Worm (Caenorhabditis elegans) whole organism, late embryonic: ENCODE results near the gene egl-27.
A peak's percentile ranks its signal among the peaks of the same experiment; 100 is the strongest.

ENCODE experiments used
- K02D7.2 ChIP-seq: sonication (generic microtip); optimal IDR thresholded peaks from 2 replicates; lab custom pipeline; 2017; ENCODE audit warnings: mild to moderate bottlenecking, missing genetic modification characterization, missing compliant biosample characterization
- K09A11.1 ChIP-seq: sonication (generic microtip); optimal IDR thresholded peaks from 2 replicates; lab custom pipeline; 2017; ENCODE audit warnings: antibody characterized with exemption, mild to moderate bottlenecking, missing genetic modification characterization, missing compliant biosample characterization; ENCODE audit not compliant: insufficient read depth
- T23F11.4 ChIP-seq: fragments of 200-800 bp; sonication (Bioruptor generic); optimal IDR thresholded peaks from 2 replicates; lab custom pipeline; 2018; ENCODE audit warnings: mild to moderate bottlenecking, missing genetic modification characterization, missing compliant biosample characterization
- Y22D7AL.16 ChIP-seq: sonication (generic microtip); optimal IDR thresholded peaks from 2 replicates; lab custom pipeline; 2016; ENCODE audit warnings: missing genetic modification characterization, missing compliant biosample characterization
- ahr-1 ChIP-seq: sonication (generic microtip); optimal IDR thresholded peaks from 2 replicates; lab custom pipeline; 2016; ENCODE audit warnings: missing genetic modification characterization, missing compliant biosample characterization
- ama-1 ChIP-seq: fragments of 150-350 bp; optimal IDR thresholded peaks from 2 replicates; lab custom pipeline; 2014
- ceh-18 ChIP-seq: sonication (generic microtip); optimal IDR thresholded peaks from 2 replicates; lab custom pipeline; 2016; ENCODE audit warnings: missing genetic modification characterization, missing compliant biosample characterization
- ceh-22 ChIP-seq: sonication (generic microtip); optimal IDR thresholded peaks from 2 replicates; lab custom pipeline; 2017; ENCODE audit warnings: missing biosample characterization, missing genetic modification characterization
- ceh-24 ChIP-seq: sonication (generic microtip); optimal IDR thresholded peaks from 2 replicates; lab custom pipeline; 2016; ENCODE audit warnings: mild to moderate bottlenecking, missing genetic modification characterization, missing compliant biosample characterization
- ceh-30 ChIP-seq: fragments of 150-350 bp; optimal IDR thresholded peaks from 2 replicates; lab custom pipeline; 2014; ENCODE audit warnings: missing biosample characterization, missing genetic modification characterization
- ceh-31 ChIP-seq: sonication (generic microtip); optimal IDR thresholded peaks from 2 replicates; lab custom pipeline; 2016; ENCODE audit warnings: missing genetic modification characterization, missing compliant biosample characterization
- ceh-6 ChIP-seq: fragments of 200-800 bp; sonication (Bioruptor generic); optimal IDR thresholded peaks from 2 replicates; lab custom pipeline; 2018; ENCODE audit warnings: mild to moderate bottlenecking, missing genetic modification characterization, missing compliant biosample characterization
- elt-2 ChIP-seq: sonication (generic microtip); optimal IDR thresholded peaks from 2 replicates; lab custom pipeline; 2016; ENCODE audit warnings: missing genetic modification reagents, missing genetic modification characterization, missing compliant biosample characterization
- eyg-1 ChIP-seq: sonication (generic microtip); optimal IDR thresholded peaks from 2 replicates; lab custom pipeline; 2016; ENCODE audit warnings: missing genotype, missing genetic modification characterization, missing compliant biosample characterization
- fax-1 ChIP-seq: sonication (generic microtip); optimal IDR thresholded peaks from 2 replicates; lab custom pipeline; 2016; ENCODE audit warnings: missing genotype, missing genetic modification characterization, missing compliant biosample characterization
- hlh-13 ChIP-seq: fragments of 200-800 bp; sonication (Bioruptor generic); optimal IDR thresholded peaks from 2 replicates; lab custom pipeline; 2018; ENCODE audit warnings: mild to moderate bottlenecking, missing genetic modification characterization, missing compliant biosample characterization
- hlh-15 ChIP-seq: sonication (generic microtip); optimal IDR thresholded peaks from 2 replicates; lab custom pipeline; 2016; ENCODE audit warnings: missing genetic modification characterization, missing compliant biosample characterization
- hlh-6 ChIP-seq: sonication (generic microtip); optimal IDR thresholded peaks from 2 replicates; lab custom pipeline; 2016; ENCODE audit warnings: missing genotype, missing genetic modification characterization, missing compliant biosample characterization
- hlh-8 ChIP-seq: sonication (generic microtip); optimal IDR thresholded peaks from 2 replicates; lab custom pipeline; 2016; ENCODE audit warnings: missing genotype, missing genetic modification characterization, missing compliant biosample characterization
- lin-11 ChIP-seq: fragments of 200-800 bp; sonication (Bioruptor generic); optimal IDR thresholded peaks from 2 replicates; lab custom pipeline; 2018; ENCODE audit warnings: mild to moderate bottlenecking, missing genetic modification characterization, missing compliant biosample characterization
- madf-2 ChIP-seq: sonication (generic microtip); optimal IDR thresholded peaks from 2 replicates; lab custom pipeline; 2017; ENCODE audit warnings: missing genetic modification characterization, missing compliant biosample characterization
- npax-4 ChIP-seq: sonication (generic microtip); optimal IDR thresholded peaks from 2 replicates; lab custom pipeline; 2016; ENCODE audit warnings: missing genetic modification characterization, missing compliant biosample characterization
- odd-2 ChIP-seq: sonication (generic microtip); optimal IDR thresholded peaks from 2 replicates; lab custom pipeline; 2017; ENCODE audit warnings: antibody characterized with exemption, mild to moderate bottlenecking, missing genetic modification characterization, missing compliant biosample characterization
- pag-3 ChIP-seq: sonication (generic microtip); optimal IDR thresholded peaks from 2 replicates; lab custom pipeline; 2016; ENCODE audit warnings: missing compliant biosample characterization, missing genetic modification characterization, borderline replicate concordance
- pha-2 ChIP-seq: sonication (generic microtip); optimal IDR thresholded peaks from 2 replicates; lab custom pipeline; 2017; ENCODE audit warnings: mild to moderate bottlenecking, missing genetic modification characterization, missing compliant biosample characterization
- pha-4 ChIP-seq: fragments of 150-350 bp; optimal IDR thresholded peaks from 2 replicates; lab custom pipeline; 2018; ENCODE audit warnings: missing biosample characterization, missing genetic modification reagents, missing genetic modification characterization
- pqm-1 ChIP-seq: sonication (generic microtip); optimal IDR thresholded peaks from 2 replicates; lab custom pipeline; 2016; ENCODE audit warnings: missing genetic modification characterization, missing compliant biosample characterization
- ref-2 ChIP-seq: sonication (generic microtip); optimal IDR thresholded peaks from 2 replicates; lab custom pipeline; 2016; ENCODE audit warnings: missing genetic modification characterization, missing compliant biosample characterization
- syd-9 ChIP-seq: sonication (generic microtip); optimal IDR thresholded peaks from 2 replicates; lab custom pipeline; 2016; ENCODE audit warnings: mild to moderate bottlenecking, missing genetic modification characterization, moderate library complexity, missing compliant biosample characterization
- tbx-2 ChIP-seq: sonication (generic microtip); optimal IDR thresholded peaks from 2 replicates; lab custom pipeline; 2016; ENCODE audit warnings: missing genetic modification characterization, missing compliant biosample characterization
- ttx-3 ChIP-seq: sonication (generic microtip); optimal IDR thresholded peaks from 2 replicates; lab custom pipeline; 2016; ENCODE audit warnings: missing genetic modification reagents, missing genetic modification characterization, missing compliant biosample characterization
- unc-3 ChIP-seq, 2 experiments: fragments of 200-800 bp in 1 of 2; sonication (Bioruptor generic) in 1 of 2; sonication (generic microtip) in 1 of 2; conservative IDR thresholded peaks in 1 of 2; optimal IDR thresholded peaks in 1 of 2; 2 replicates each; pipeline versions ENCODE4 v1.3.6 to Lab custom; 2016 to 2022; ENCODE audit warnings: missing compliant biosample characterization in 2 of 2, missing genetic modification characterization in 2 of 2, missing genetic modification reagents in 1 of 2
- unc-55 ChIP-seq: sonication (generic microtip); optimal IDR thresholded peaks from 2 replicates; lab custom pipeline; 2017; ENCODE audit warnings: missing biosample characterization, missing genetic modification reagents, missing genetic modification characterization
- unc-86 ChIP-seq: sonication (generic microtip); optimal IDR thresholded peaks from 2 replicates; lab custom pipeline; 2016; ENCODE audit warnings: missing genetic modification characterization, missing compliant biosample characterization
- ztf-16 ChIP-seq: sonication (generic microtip); optimal IDR thresholded peaks from 2 replicates; lab custom pipeline; 2017; ENCODE audit warnings: missing genetic modification characterization, missing compliant biosample characterization

egl-27 gene

DNA sequence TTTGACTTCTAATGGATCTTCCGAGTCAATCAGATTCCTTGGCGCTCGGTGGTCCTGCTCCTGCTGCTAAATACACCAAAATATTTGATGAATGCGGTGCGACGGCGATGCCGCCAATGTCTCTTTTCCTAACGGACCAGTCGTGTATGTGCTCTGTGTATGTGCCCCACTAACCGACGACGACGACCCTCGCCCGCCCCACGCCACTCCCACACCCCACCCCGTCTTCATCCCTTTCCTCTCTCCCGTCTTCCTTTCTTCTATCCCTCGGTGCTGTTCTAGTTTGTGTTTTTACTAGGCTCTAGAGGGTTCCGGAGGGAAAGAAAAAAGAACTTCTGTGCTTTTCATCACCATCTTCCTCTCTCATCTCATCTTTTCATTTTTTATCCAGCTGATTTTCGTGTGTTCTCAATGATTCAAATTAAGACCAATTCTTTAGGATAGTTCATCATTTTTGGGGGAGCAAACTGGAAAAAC lies at the start of gene egl-27:
egl-27 (plus strand) TSS at position 427 of the 477 bp plus-strand sequence.
- TF ChIP-seq unc-55 (GFP tag; lab: Kevin White, UChicago), result no peak
- TF ChIP-seq ahr-1 (tag; lab: Kevin White, UChicago), result no peak
- no peak for TF ChIP-seq pqm-1 (tag; lab: Kevin White, UChicago)
- TF ChIP-seq syd-9 (tag; lab: Kevin White, UChicago), result no peak
- no peak for TF ChIP-seq eyg-1 (tag; lab: Kevin White, UChicago)
- no peak for TF ChIP-seq ttx-3 (tag; lab: Kevin White, UChicago)
- TF ChIP-seq ceh-24 (tag; lab: Kevin White, UChicago), result no peak
- TF ChIP-seq madf-2 (tag; lab: Kevin White, UChicago), result no peak
- TF ChIP-seq unc-3 (GFP tag; conservative IDR thresholded peaks at IDR 0.05; lab: Robert Waterston, UW), result no peak
- no peak for TF ChIP-seq unc-3 (tag; optimal IDR thresholded peaks at IDR 0.05; lab: Kevin White, UChicago)
- no peak for TF ChIP-seq T23F11.4 (GFP tag; lab: Kevin White, UChicago)
- no peak for TF ChIP-seq fax-1 (tag; lab: Kevin White, UChicago)
- no peak for TF ChIP-seq ref-2
- TF ChIP-seq ama-1 (lab: Kevin White, UChicago), result no peak
- TF ChIP-seq, all 69 proteins: peak for 0

DNA sequence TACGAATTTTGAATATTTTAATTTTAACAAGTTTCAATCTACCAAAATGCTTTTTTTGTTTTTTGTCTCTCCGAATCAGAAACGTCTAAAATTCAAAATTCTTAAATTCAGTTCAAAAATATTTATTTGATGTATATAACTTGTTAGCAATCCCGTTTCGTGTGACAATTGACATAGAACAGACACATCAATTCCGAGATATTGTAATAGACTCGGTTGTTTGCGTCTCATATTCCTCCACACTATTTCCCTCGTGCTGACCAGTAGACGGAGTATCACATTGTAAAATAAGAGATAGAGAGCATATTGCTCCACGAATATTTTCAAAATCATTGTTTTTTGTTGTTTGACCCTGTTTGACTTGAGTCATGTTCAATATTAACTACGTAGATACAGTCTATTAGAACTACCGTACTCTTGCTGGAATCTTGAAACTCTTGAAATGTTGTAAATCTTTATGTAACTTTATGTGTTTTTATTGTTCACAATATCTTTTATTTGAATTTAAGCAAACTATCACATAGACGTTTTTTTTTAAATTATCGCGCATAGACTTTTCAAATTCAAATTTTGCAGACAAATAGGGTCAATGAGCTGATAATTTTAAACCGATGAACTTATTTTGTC lies 46.0 kb upstream of the egl-27 start, which contains the start of gene T13C2.3:
T13C2.3 (plus strand) TSS at position 577 of the 627 bp plus-strand sequence.
- peak; percentile 36 for TF ChIP-seq unc-55 (GFP tag; lab: Kevin White, UChicago)
- no peak for TF ChIP-seq ceh-6 (GFP tag; lab: Kevin White, UChicago)

DNA sequence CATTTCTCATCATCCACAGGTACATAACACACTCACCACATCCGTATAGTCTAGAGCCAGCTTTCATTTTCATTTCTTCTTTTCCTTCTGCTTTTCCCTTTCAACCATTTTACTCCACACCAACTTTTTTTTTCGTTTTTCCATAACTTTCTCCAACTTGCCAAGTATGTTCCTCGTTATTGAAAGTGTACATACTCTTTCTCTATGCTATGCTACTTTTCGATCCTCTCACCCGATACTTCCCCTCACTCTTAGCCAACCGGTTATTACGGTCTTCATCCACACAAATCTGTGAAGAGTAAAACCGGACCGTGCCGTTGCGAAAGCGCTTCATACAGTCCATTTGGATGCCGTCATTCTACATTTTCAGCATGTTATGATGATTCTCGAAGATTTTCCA lies 42.9 kb upstream of the egl-27 start, which contains the start of gene T13C2.2:
T13C2.2 (plus strand) TSS at position 301 of the 400 bp plus-strand sequence.
- TF ChIP-seq ceh-30 (tag; lab: Kevin White, UChicago) (no peak), Y22D7AL.16 (tag; lab: Kevin White, UChicago) (no peak)

DNA sequence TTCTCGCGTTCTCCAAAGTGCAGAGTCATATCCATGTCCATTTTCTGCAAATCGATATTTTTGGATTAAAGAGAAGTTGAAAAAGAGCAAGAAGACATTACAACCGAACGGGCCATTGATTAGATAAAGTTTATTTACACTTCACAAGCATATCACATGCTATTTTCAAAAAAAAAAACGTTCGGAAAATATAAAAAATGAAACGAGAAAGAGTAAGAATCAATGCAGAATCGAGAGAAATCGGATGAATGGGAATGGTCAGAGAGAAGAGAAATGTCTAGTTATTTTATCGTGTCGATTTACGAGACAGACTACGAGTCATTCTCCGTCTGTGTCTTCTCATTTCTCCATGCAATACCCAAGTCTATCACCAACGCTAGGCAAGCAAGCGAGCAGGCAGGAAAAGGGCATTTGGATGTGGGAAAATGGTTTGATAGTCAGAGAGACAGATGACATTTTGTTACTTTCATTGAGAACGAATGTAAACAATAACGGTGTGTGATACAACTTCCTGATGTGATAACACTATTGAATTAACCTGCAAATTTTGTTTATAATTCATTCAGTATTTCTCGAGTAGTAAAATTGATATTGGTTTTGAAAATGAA lies 34.6 kb upstream of the egl-27 start, which contains the start of gene F31E8.4:
F31E8.4 (minus strand) TSS at position 51 of the 608 bp plus-strand sequence.
- TF ChIP-seq lin-11 (no peak), madf-2 (tag; lab: Kevin White, UChicago) (no peak), ref-2 (peak; percentile 13), elt-2 (tag; lab: Kevin White, UChicago) (peak; percentile 52), ceh-30 (tag; lab: Kevin White, UChicago) (no peak)

DNA sequence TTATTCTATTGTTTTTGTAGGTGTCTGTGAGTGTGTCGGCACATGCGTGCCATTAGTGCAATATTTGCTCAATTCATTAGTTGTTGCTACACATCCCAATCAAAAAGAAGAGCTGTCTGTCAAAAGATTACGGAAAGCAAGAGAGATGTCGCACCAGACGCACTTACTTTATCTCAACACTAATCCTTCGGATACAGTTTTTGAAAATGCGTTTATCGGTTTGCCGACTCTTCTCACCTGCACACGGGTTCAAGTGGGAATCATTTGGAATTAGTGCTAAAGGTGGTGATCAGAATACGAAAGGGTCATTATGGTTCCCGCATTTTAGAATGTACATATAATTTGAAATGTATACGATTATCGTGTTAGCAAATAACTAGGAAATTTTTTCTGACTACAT lies 33.5 kb upstream of the egl-27 start:
- no peak for TF ChIP-seq unc-3 (GFP tag; conservative IDR thresholded peaks at IDR 0.05; lab: Robert Waterston, UW)
- no peak for TF ChIP-seq unc-3 (tag; optimal IDR thresholded peaks at IDR 0.05; lab: Kevin White, UChicago)
- TF ChIP-seq ceh-18, result no peak
- no peak for TF ChIP-seq unc-86 (tag; lab: Kevin White, UChicago)
- no peak for TF ChIP-seq ama-1 (lab: Kevin White, UChicago)
- TF ChIP-seq ttx-3 (tag; lab: Kevin White, UChicago), result no peak
- TF ChIP-seq npax-4 (tag; lab: Kevin White, UChicago), result no peak
- no peak for TF ChIP-seq T23F11.4 (GFP tag; lab: Kevin White, UChicago)

DNA sequence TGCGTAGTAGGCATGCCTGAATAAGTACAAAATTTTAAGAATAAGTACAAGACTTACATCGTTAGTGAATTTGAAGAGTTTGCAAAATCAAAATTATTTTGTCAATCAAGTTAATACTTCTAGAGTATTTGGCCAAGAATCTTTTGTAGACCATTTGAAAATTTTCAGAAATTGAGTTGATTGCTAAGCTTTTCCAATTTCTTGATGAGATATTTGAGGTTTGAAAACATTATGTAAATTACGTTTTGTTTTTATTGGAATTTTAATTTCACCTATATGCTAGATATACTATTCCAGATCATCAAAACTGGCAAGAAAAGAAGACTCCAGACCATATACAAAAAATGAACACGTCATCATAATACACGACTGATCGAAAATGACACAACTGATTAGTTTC lies 31.8 kb upstream of the egl-27 start, which contains the start of gene tab-1:
tab-1 (plus strand) TSS at position 301 of the 400 bp plus-strand sequence.
- TF ChIP-seq pag-3 (no peak), Y22D7AL.16 (tag; lab: Kevin White, UChicago) (no peak), ref-2 (no peak), hlh-8 (no peak), pha-2 (tag; lab: Kevin White, UChicago) (no peak), hlh-13 (GFP tag; lab: Kevin White, UChicago) (no peak), ceh-30 (tag; lab: Kevin White, UChicago) (no peak), ceh-24 (tag; lab: Kevin White, UChicago) (no peak), pha-4 (tag; lab: Kevin White, UChicago) (no peak), ahr-1 (tag; lab: Kevin White, UChicago) (no peak), ztf-16 (no peak), K02D7.2 (tag; lab: Kevin White, UChicago) (no peak), ceh-31 (tag; lab: Kevin White, UChicago) (no peak), ceh-22 (tag; lab: Kevin White, UChicago) (no peak), odd-2 (tag; lab: Kevin White, UChicago) (no peak), hlh-6 (tag; lab: Kevin White, UChicago) (no peak), tbx-2 (no peak), K09A11.1 (no peak), hlh-15 (no peak)
- TF ChIP-seq, all 69 proteins: peak for 0
